Fruit fly (Drosophila melanogaster) whole organism, wandering third instar larva: Measurements from ENCODE around the gene CG34244.

Experiments used
- Abd-B ChIP-seq: fragments of >200 bp; optimal IDR thresholded peaks from 2 replicates; lab custom pipeline; 2017; ENCODE audit warnings: missing biosample characterization, missing genetic modification characterization
- CG32264 ChIP-seq: fragments of 200-800 bp; sonication (Bioruptor generic); optimal IDR thresholded peaks from 2 replicates; lab custom pipeline; 2016; ENCODE audit warnings: missing biosample characterization, missing genetic modification characterization
- CrebA ChIP-seq: fragments of 200-800 bp; sonication (Bioruptor generic); optimal IDR thresholded peaks from 2 replicates; lab custom pipeline; 2016; ENCODE audit warnings: missing biosample characterization, mild to moderate bottlenecking, missing genetic modification characterization, borderline replicate concordance
- Dfd ChIP-seq: fragments of >200 bp; optimal IDR thresholded peaks from 2 replicates; lab custom pipeline; 2017; ENCODE audit warnings: missing biosample characterization, missing genetic modification characterization
- Dif ChIP-seq: fragments of 200-275, 200-300 bp; sonication (Bioruptor generic); optimal IDR thresholded peaks from 2 replicates; lab custom pipeline; 2018; ENCODE audit warnings: missing biosample characterization, missing genetic modification characterization; ENCODE audit not compliant: partially characterized antibody
- GATAd ChIP-seq: sonication (Bioruptor generic); optimal IDR thresholded peaks from 2 replicates; lab custom pipeline; 2016; ENCODE audit warnings: missing biosample characterization, missing genetic modification characterization
- HLH106 ChIP-seq: fragments of 200-800 bp; optimal IDR thresholded peaks from 3 replicates; lab custom pipeline; 2019; ENCODE audit warnings: missing biosample characterization, mild to moderate bottlenecking, missing genetic modification characterization, moderate library complexity
- Hnf4 ChIP-seq: fragments of 200-800 bp; sonication (Bioruptor generic); optimal IDR thresholded peaks from 2 replicates; lab custom pipeline; 2016; ENCODE audit warnings: missing biosample characterization, mild to moderate bottlenecking, missing genetic modification characterization
- Hr78 ChIP-seq: fragments of >200 bp; optimal IDR thresholded peaks from 2 replicates; lab custom pipeline; 2017; ENCODE audit warnings: missing biosample characterization, missing genetic modification characterization
- Hr83 ChIP-seq: fragments of 200-300 bp; sonication (Bioruptor generic); optimal IDR thresholded peaks from 2 replicates; lab custom pipeline; 2016; ENCODE audit warnings: missing biosample characterization, mild to moderate bottlenecking, missing genetic modification characterization, moderate library complexity; ENCODE audit not compliant: poor library complexity, severe bottlenecking
- Mio ChIP-seq: sonication (Bioruptor generic); optimal IDR thresholded peaks from 2 replicates; lab custom pipeline; 2016; ENCODE audit warnings: missing biosample characterization, missing genetic modification characterization
- Myc ChIP-seq: fragments of >200 bp; optimal IDR thresholded peaks from 2 replicates; lab custom pipeline; 2017
- N ChIP-seq: fragments of >200 bp; optimal IDR thresholded peaks from 2 replicates; lab custom pipeline; 2018; ENCODE audit warnings: missing biosample characterization, missing external identifiers, missing genetic modification characterization
- OdsH ChIP-seq: fragments of 200-800 bp; sonication (Bioruptor generic); optimal IDR thresholded peaks from 2 replicates; lab custom pipeline; 2016; ENCODE audit warnings: missing biosample characterization, mild to moderate bottlenecking, missing genetic modification characterization
- Sp1 ChIP-seq: fragments of 200-800 bp; sonication (Bioruptor generic); optimal IDR thresholded peaks from 3 replicates; lab custom pipeline; 2019; ENCODE audit warnings: missing biosample characterization, mild to moderate bottlenecking, missing genetic modification characterization, moderate library complexity
- br ChIP-seq: fragments of 200-800 bp; sonication (Bioruptor generic); optimal IDR thresholded peaks from 2 replicates; lab custom pipeline; 2016; ENCODE audit warnings: missing biosample characterization, missing genetic modification characterization
- brk ChIP-seq: fragments of 200-800 bp; sonication (Bioruptor generic); optimal IDR thresholded peaks from 2 replicates; lab custom pipeline; 2016; ENCODE audit warnings: missing biosample characterization, mild to moderate bottlenecking, missing genetic modification characterization
- dl ChIP-seq, 2 experiments: fragments of 175-275, 200-275 bp in 1 of 2; fragments of 200-275 bp in 1 of 2; sonication (Bioruptor generic); optimal IDR thresholded peaks; lab custom pipeline; 2018; ENCODE audit warnings: mild to moderate bottlenecking in 2 of 2, missing biosample characterization in 2 of 2, missing genetic modification characterization in 2 of 2, moderate library complexity in 2 of 2; ENCODE audit not compliant: partially characterized antibody in 2 of 2, insufficient read depth in 1 of 2
- dmrt93B ChIP-seq: fragments of 200-800 bp; sonication (Bioruptor generic); optimal IDR thresholded peaks from 2 replicates; lab custom pipeline; 2018; ENCODE audit warnings: missing biosample characterization, mild to moderate bottlenecking, missing genetic modification characterization
- dsf ChIP-seq: sonication (Bioruptor generic); optimal IDR thresholded peaks from 2 replicates; lab custom pipeline; 2016; ENCODE audit warnings: missing biosample characterization, missing genetic modification characterization, borderline replicate concordance
- foxo ChIP-seq, 2 experiments: fragments of 200-800 bp; sonication (Bioruptor generic); optimal IDR thresholded peaks; 2 replicates in 1 of 2; 3 replicates in 1 of 2; lab custom pipeline; 2016 to 2017; ENCODE audit warnings: missing biosample characterization in 2 of 2, missing genetic modification characterization in 2 of 2
- fru ChIP-seq: fragments of 200-800 bp; sonication (Bioruptor generic); optimal IDR thresholded peaks from 3 replicates; lab custom pipeline; 2016; ENCODE audit warnings: missing biosample characterization, mild to moderate bottlenecking, missing genetic modification characterization
- h ChIP-seq: fragments of 200-800 bp; sonication (Bioruptor generic); optimal IDR thresholded peaks from 3 replicates; lab custom pipeline; 2016; ENCODE audit warnings: missing biosample characterization, mild to moderate bottlenecking, missing genetic modification characterization
- lola ChIP-seq: fragments of >200 bp; optimal IDR thresholded peaks from 2 replicates; lab custom pipeline; 2017; ENCODE audit warnings: missing biosample characterization, missing genetic modification characterization
- psq ChIP-seq: fragments of 200-800 bp; sonication (Bioruptor generic); optimal IDR thresholded peaks from 3 replicates; lab custom pipeline; 2017; ENCODE audit warnings: missing biosample characterization, mild to moderate bottlenecking, missing genetic modification characterization, moderate library complexity
- rgr ChIP-seq: fragments of 200-800 bp; sonication (Bioruptor generic); optimal IDR thresholded peaks from 3 replicates; lab custom pipeline; 2016; ENCODE audit warnings: missing biosample characterization, mild to moderate bottlenecking, missing genetic modification characterization
- sage ChIP-seq: fragments of 200-800 bp; sonication (Bioruptor generic); optimal IDR thresholded peaks from 2 replicates; lab custom pipeline; 2016; ENCODE audit warnings: missing biosample characterization, mild to moderate bottlenecking, missing genetic modification characterization
- sv ChIP-seq: fragments of 200-800 bp; sonication (Bioruptor generic); optimal IDR thresholded peaks from 3 replicates; lab custom pipeline; 2016; ENCODE audit warnings: missing biosample characterization, missing genetic modification characterization
- tai ChIP-seq: sonication (Bioruptor generic); optimal IDR thresholded peaks from 2 replicates; lab custom pipeline; 2016; ENCODE audit warnings: missing biosample characterization, missing genetic modification characterization
- usp ChIP-seq: fragments of >200 bp; optimal IDR thresholded peaks from 2 replicates; lab custom pipeline; 2017; ENCODE audit warnings: missing biosample characterization, missing genetic modification characterization
- woc ChIP-seq: sonication (Bioruptor generic); optimal IDR thresholded peaks from 2 replicates; lab custom pipeline; 2016; ENCODE audit warnings: missing biosample characterization, mild to moderate bottlenecking, missing genetic modification characterization

CG34244 gene

dm6 chr3L:14229481-14229880 lies 6.3 kb downstream of the CG34244 start:
- no peak for TF ChIP-seq GATAd (GFP tag; lab: Kevin White, UChicago)
- no peak for TF ChIP-seq Hr83 (GFP tag; lab: Kevin White, UChicago)
- no peak for TF ChIP-seq usp (GFP tag; lab: Kevin White, UChicago)
- TF ChIP-seq br, result no peak
- TF ChIP-seq CrebA, result no peak
- TF ChIP-seq Dif (GFP tag; lab: Kevin White, UChicago), result no peak
- TF ChIP-seq, all 38 proteins: peak for 0

- TF ChIP-seq Dif (GFP tag; lab: Kevin White, UChicago) (no peak), fru (peak; percentile 13)
Measured at dm6 chr3L:14229069-14229468, 6.7 kb downstream of the CG34244 start.

dm6 chr3L:14223450-14223849 lies 12.3 kb downstream of the CG34244 start:
- TF ChIP-seq dl (GFP tag; optimal IDR thresholded peaks at IDR 0.05; lab: Kevin White, UChicago; ENCODE audit: insufficient read depth in 1 of 2, partially characterized antibody in 2 of 2) (no peak), Sp1 (GFP tag; lab: Kevin White, UChicago) (no peak), Dif (GFP tag; lab: Kevin White, UChicago) (no peak), dsf (GFP tag; lab: Kevin White, UChicago) (no peak), brk (GFP tag; lab: Kevin White, UChicago) (no peak), Abd-B (GFP tag; lab: Kevin White, UChicago) (no peak), h (GFP tag; lab: Kevin White, UChicago) (no peak)

dm6 chr3L:14222199-14222598 lies 13.5 kb downstream of the CG34244 start:
- TF ChIP-seq Dfd (GFP tag; lab: Kevin White, UChicago) (no peak), sv (no peak), Hr78 (no peak), Sp1 (GFP tag; lab: Kevin White, UChicago) (no peak), CrebA (no peak), usp (GFP tag; lab: Kevin White, UChicago) (no peak), HLH106 (tag; lab: Kevin White, UChicago) (no peak)

dm6 chr3L:14220611-14221497 lies 14.9 kb downstream of the CG34244 start:
- no peak for TF ChIP-seq h (GFP tag; lab: Kevin White, UChicago)
- no peak for TF ChIP-seq fru
- TF ChIP-seq psq (GFP tag; lab: Kevin White, UChicago), result no peak
- TF ChIP-seq CrebA, result no peak
- peak in 1 of 2 experiments; percentile 29 for TF ChIP-seq dl (GFP tag; optimal IDR thresholded peaks at IDR 0.05; lab: Kevin White, UChicago; ENCODE audit: insufficient read depth in 1 of 2, partially characterized antibody in 2 of 2)
- TF ChIP-seq Hr83 (GFP tag; lab: Kevin White, UChicago), result no peak
- TF ChIP-seq brk (GFP tag; lab: Kevin White, UChicago), result no peak

- TF ChIP-seq Dif (GFP tag; lab: Kevin White, UChicago), result peak; percentile 19
- no peak for TF ChIP-seq dmrt93B (GFP tag; lab: Kevin White, UChicago)
- TF ChIP-seq, all 38 proteins: peak for 1
Measured at dm6 chr3L:14219422-14219853, 16.3 kb downstream of the CG34244 start.

dm6 chr3L:14217677-14218254 lies 18.0 kb downstream of the CG34244 start, which contains the start of gene CG7768:
TSS of gene CG7768 (plus strand) at chr3L:14218204.
- TF ChIP-seq CG32264 (GFP tag; lab: Kevin White, UChicago), result no peak
- TF ChIP-seq sv, result no peak
- TF ChIP-seq dsf (GFP tag; lab: Kevin White, UChicago), result no peak
- no peak for TF ChIP-seq Mio (GFP tag; lab: Kevin White, UChicago)
- TF ChIP-seq rgr (GFP tag; lab: Kevin White, UChicago), result peak; percentile 66
- no peak for TF ChIP-seq Myc (lab: Kevin White, UChicago)
- TF ChIP-seq br, result no peak
- TF ChIP-seq Sp1 (GFP tag; lab: Kevin White, UChicago), result no peak
- no peak for TF ChIP-seq CrebA
- TF ChIP-seq dl (GFP tag; optimal IDR thresholded peaks at IDR 0.05; lab: Kevin White, UChicago; ENCODE audit: insufficient read depth in 1 of 2, partially characterized antibody in 2 of 2), result no peak
- no peak for TF ChIP-seq Dif (GFP tag; lab: Kevin White, UChicago)
- TF ChIP-seq Hr83 (GFP tag; lab: Kevin White, UChicago), result peak; percentile 53
- peak in 1 of 2 experiments; percentile 35 for TF ChIP-seq foxo (GFP tag; optimal IDR thresholded peaks at IDR 0.05; lab: Kevin White, UChicago)
- peak; percentile 53 for TF ChIP-seq h (GFP tag; lab: Kevin White, UChicago)
- TF ChIP-seq fru, result peak; percentile 16
- TF ChIP-seq sage (GFP tag; lab: Kevin White, UChicago), result no peak
- TF ChIP-seq Hr78, result no peak
- peak; percentile 8 for TF ChIP-seq Hnf4
- TF ChIP-seq dmrt93B (GFP tag; lab: Kevin White, UChicago), result no peak
- TF ChIP-seq lola (GFP tag; lab: Kevin White, UChicago), result no peak
- peak; percentile 35 for TF ChIP-seq OdsH
- no peak for TF ChIP-seq N (GFP tag; lab: Kevin White, UChicago)
- no peak for TF ChIP-seq woc (GFP tag; lab: Kevin White, UChicago)
- peak; percentile 61 for TF ChIP-seq tai (GFP tag; lab: Kevin White, UChicago)
